Worm (Caenorhabditis elegans) whole organism, midembryonic: ENCODE results near the gene clec-88.

Experiments
- T22C8.4 ChIP-seq: fragments of 200-800 bp; sonication (Bioruptor generic); IDR thresholded peaks from 2 replicates; pipeline ENCODE4 v1.3.6; 2022; ENCODE audit warnings: missing genetic modification characterization, missing compliant biosample characterization
- flt-1 ChIP-seq: fragments of 200-800 bp; sonication (Bioruptor generic); IDR thresholded peaks from 2 replicates; pipeline ENCODE4 v1.3.6; 2022; ENCODE audit warnings: missing genetic modification characterization, missing compliant biosample characterization
- klf-2 ChIP-seq: fragments of 200-800 bp; sonication (Bioruptor generic); conservative IDR thresholded peaks from 2 replicates; pipeline ENCODE4 v1.3.6; 2022; ENCODE audit warnings: missing genetic modification reagents, missing genetic modification characterization, missing compliant biosample characterization
- med-1 ChIP-seq: sonication (generic microtip); optimal IDR thresholded peaks from 2 replicates; lab custom pipeline; 2017; ENCODE audit warnings: missing genetic modification characterization, mild to moderate bottlenecking, missing compliant biosample characterization, antibody characterized with exemption, missing genetic modification reagents; ENCODE audit not compliant: insufficient read depth
- ztf-23 ChIP-seq: fragments of 200-800 bp; sonication (Bioruptor generic); IDR thresholded peaks from 2 replicates; pipeline ENCODE4 v1.3.6; 2022; ENCODE audit warnings: missing genetic modification reagents, missing genetic modification characterization, missing compliant biosample characterization
- ztf-29 ChIP-seq: fragments of 200-800 bp; sonication (Bioruptor generic); IDR thresholded peaks from 2 replicates; pipeline ENCODE4 v1.3.6; 2022; ENCODE audit warnings: missing genetic modification reagents, missing genetic modification characterization, missing compliant biosample characterization

ce11 chrII:6371003-6371402 is 5.5 kb downstream of the clec-88 start, which contains the start of gene lin-23:
- no peak for TF ChIP-seq flt-1
- TF ChIP-seq med-1 = no peak
- no peak for TF ChIP-seq T22C8.4 (GFP tag; lab: Robert Waterston, UW)
- TF ChIP-seq klf-2 = no peak
- TF ChIP-seq ztf-23 (GFP tag; lab: Robert Waterston, UW) = no peak
- TF ChIP-seq ztf-29 (GFP tag; lab: Robert Waterston, UW) = no peak
